Worm (Caenorhabditis elegans) whole organism, young adult: ENCODE results near the gene H04J21.4.

Experiments
- B0035.1 ChIP-seq: sonication (generic microtip); optimal IDR thresholded peaks from 2 replicates; lab custom pipeline; 2016; ENCODE audit warnings: missing genetic modification characterization, mild to moderate bottlenecking, missing compliant biosample characterization, missing genotype, missing genetic modification reagents
- B0336.3 ChIP-seq: fragments of 200-800 bp; sonication (Bioruptor generic); IDR thresholded peaks from 2 replicates; pipeline ENCODE4 v1.3.6; 2022; ENCODE audit warnings: missing genetic modification characterization, missing compliant biosample characterization
- C17E4.6 ChIP-seq: fragments of 200-800 bp; sonication (Bioruptor generic); IDR thresholded peaks from 2 replicates; pipeline ENCODE4 v1.3.6; 2022; ENCODE audit warnings: missing genetic modification reagents, missing genetic modification characterization, missing compliant biosample characterization
- F10E7.11 ChIP-seq: sonication (generic microtip); optimal IDR thresholded peaks from 2 replicates; lab custom pipeline; 2017; ENCODE audit warnings: mild to moderate bottlenecking, missing genetic modification characterization, moderate library complexity, missing compliant biosample characterization
- F23B12.7 ChIP-seq: sonication (generic microtip); optimal IDR thresholded peaks from 2 replicates; lab custom pipeline; 2017; ENCODE audit warnings: missing genetic modification characterization, mild to moderate bottlenecking, missing compliant biosample characterization, antibody characterized with exemption, moderate library complexity; ENCODE audit not compliant: insufficient read depth
- F37B4.10 ChIP-seq: fragments of 200-800 bp; sonication (Bioruptor generic); IDR thresholded peaks from 2 replicates; pipeline ENCODE4 v1.3.6; 2022; ENCODE audit warnings: missing genetic modification characterization, missing compliant biosample characterization
- F39B2.1 ChIP-seq: fragments of 200-800 bp; sonication (Bioruptor generic); IDR thresholded peaks from 2 replicates; pipeline ENCODE4 v1.3.6; 2022; ENCODE audit warnings: missing genetic modification reagents, missing genetic modification characterization, missing compliant biosample characterization
- T07F8.4 ChIP-seq: sonication (generic microtip); optimal IDR thresholded peaks from 2 replicates; lab custom pipeline; 2016; ENCODE audit warnings: mild to moderate bottlenecking, missing genetic modification characterization, moderate library complexity, missing compliant biosample characterization
- Y53F4B.3 ChIP-seq: fragments of 200-800 bp; sonication (Bioruptor generic); IDR thresholded peaks from 2 replicates; pipeline ENCODE4 v1.3.6; 2022; ENCODE audit warnings: missing genetic modification reagents, missing genetic modification characterization, missing compliant biosample characterization
- Y56A3A.18 ChIP-seq: fragments of 200-800 bp; sonication (Bioruptor generic); IDR thresholded peaks from 2 replicates; pipeline ENCODE4 v1.3.6; 2022; ENCODE audit warnings: missing genetic modification reagents, missing genetic modification characterization, missing compliant biosample characterization
- Y79H2A.3 ChIP-seq: fragments of 200-800 bp; sonication (Bioruptor generic); conservative IDR thresholded peaks from 2 replicates; pipeline ENCODE4 v1.3.6; 2022; ENCODE audit warnings: missing genetic modification reagents, missing genetic modification characterization, missing compliant biosample characterization
- aptf-2 ChIP-seq: fragments of 200-800 bp; sonication (Bioruptor generic); conservative IDR thresholded peaks from 2 replicates; pipeline ENCODE4 v1.3.6; 2022; ENCODE audit warnings: missing genetic modification reagents, missing genetic modification characterization, missing compliant biosample characterization
- aptf-3 ChIP-seq: fragments of 200-800 bp; sonication (Bioruptor generic); IDR thresholded peaks from 2 replicates; pipeline ENCODE4 v1.3.6; 2022; ENCODE audit warnings: missing genetic modification characterization, missing compliant biosample characterization
- athp-1 ChIP-seq: sonication (generic microtip); optimal IDR thresholded peaks from 2 replicates; lab custom pipeline; 2017; ENCODE audit warnings: mild to moderate bottlenecking, missing genetic modification characterization, missing compliant biosample characterization
- attf-6 ChIP-seq: fragments of 200-800 bp; sonication (Bioruptor generic); IDR thresholded peaks from 2 replicates; pipeline ENCODE4 v1.3.6; 2022; ENCODE audit warnings: missing genetic modification reagents, missing genetic modification characterization, missing compliant biosample characterization
- bed-1 ChIP-seq: fragments of 200-800 bp; sonication (Bioruptor generic); IDR thresholded peaks from 2 replicates; pipeline ENCODE4 v1.3.6; 2022; ENCODE audit warnings: missing genetic modification reagents, missing genetic modification characterization, missing compliant biosample characterization
- bed-2 ChIP-seq: fragments of 200-800 bp; sonication (Bioruptor generic); IDR thresholded peaks from 2 replicates; pipeline ENCODE4 v1.3.6; 2022; ENCODE audit warnings: missing genetic modification reagents, missing genetic modification characterization, missing compliant biosample characterization
- cebp-1 ChIP-seq, 2 experiments: fragments of 200-800 bp in 1 of 2; sonication (Bioruptor generic) in 1 of 2; sonication (generic microtip) in 1 of 2; IDR thresholded peaks in 1 of 2; optimal IDR thresholded peaks in 1 of 2; 2 replicates each; pipeline versions ENCODE4 v1.3.6 to Lab custom; 2017 to 2022; ENCODE audit warnings: missing compliant biosample characterization in 2 of 2, missing genetic modification characterization in 2 of 2, mild to moderate bottlenecking in 1 of 2, missing genetic modification reagents in 1 of 2, moderate library complexity in 1 of 2
- cebp-2 ChIP-seq: fragments of 200-800 bp; sonication (Bioruptor generic); IDR thresholded peaks from 2 replicates; pipeline ENCODE4 v1.3.6; 2022; ENCODE audit warnings: missing genetic modification characterization, missing compliant biosample characterization
- ceh-100 ChIP-seq: fragments of 200-800 bp; sonication (Bioruptor generic); IDR thresholded peaks from 2 replicates; pipeline ENCODE4 v1.3.6; 2022; ENCODE audit warnings: missing genetic modification reagents, missing genetic modification characterization, missing compliant biosample characterization
- ceh-79 ChIP-seq: sonication (generic microtip); optimal IDR thresholded peaks from 2 replicates; lab custom pipeline; 2017; ENCODE audit warnings: mild to moderate bottlenecking, missing genetic modification characterization, missing compliant biosample characterization
- chd-7 ChIP-seq: sonication (generic microtip); optimal IDR thresholded peaks from 2 replicates; lab custom pipeline; 2016; ENCODE audit warnings: mild to moderate bottlenecking, missing genetic modification characterization, moderate library complexity, missing compliant biosample characterization
- efl-1 ChIP-seq: fragments of 150-350 bp; optimal IDR thresholded peaks from 2 replicates; lab custom pipeline; 2014; ENCODE audit warnings: missing biosample characterization, missing genetic modification reagents, missing genetic modification characterization
- egl-18 ChIP-seq: fragments of 200-800 bp; sonication (Bioruptor generic); IDR thresholded peaks from 2 replicates; pipeline ENCODE4 v1.3.6; 2022; ENCODE audit warnings: missing genetic modification reagents, missing genetic modification characterization, missing compliant biosample characterization
- egrh-3 ChIP-seq: fragments of 200-800 bp; sonication (Bioruptor generic); IDR thresholded peaks from 2 replicates; pipeline ENCODE4 v1.3.6; 2022; ENCODE audit warnings: missing genetic modification reagents, missing genetic modification characterization, missing compliant biosample characterization
- ekl-4 ChIP-seq: fragments of 200-800 bp; sonication (Bioruptor generic); IDR thresholded peaks from 2 replicates; pipeline ENCODE4 v1.3.6; 2022; ENCODE audit warnings: missing genetic modification reagents, missing genetic modification characterization, missing compliant biosample characterization
- ets-4 ChIP-seq: fragments of 200-800 bp; sonication (Bioruptor generic); optimal IDR thresholded peaks from 2 replicates; lab custom pipeline; 2018; ENCODE audit warnings: mild to moderate bottlenecking, missing genetic modification characterization, missing compliant biosample characterization
- gei-17 ChIP-seq: fragments of 200-800 bp; sonication (Bioruptor generic); optimal IDR thresholded peaks from 2 replicates; lab custom pipeline; 2018; ENCODE audit warnings: mild to moderate bottlenecking, missing genetic modification characterization, missing compliant biosample characterization
- him-1 ChIP-seq: sonication (generic microtip); optimal IDR thresholded peaks from 2 replicates; lab custom pipeline; 2016; ENCODE audit warnings: missing genotype, missing genetic modification reagents, missing genetic modification characterization, missing compliant biosample characterization
- lag-1 ChIP-seq: fragments of 200-800 bp; sonication (Bioruptor generic); IDR thresholded peaks from 2 replicates; pipeline ENCODE4 v1.3.6; 2022; ENCODE audit warnings: missing genetic modification reagents, missing genetic modification characterization, missing compliant biosample characterization
- let-607 ChIP-seq, 2 experiments: fragments of 200-800 bp in 1 of 2; sonication (Bioruptor generic) in 1 of 2; sonication (generic microtip) in 1 of 2; optimal IDR thresholded peaks; 2 replicates each; lab custom pipeline; 2016 to 2018; ENCODE audit warnings: mild to moderate bottlenecking in 2 of 2, missing compliant biosample characterization in 2 of 2, missing genetic modification characterization in 2 of 2, moderate library complexity in 2 of 2, missing genotype in 1 of 2
- lin-26 ChIP-seq: fragments of 200-800 bp; sonication (Bioruptor generic); IDR thresholded peaks from 2 replicates; pipeline ENCODE4 v1.3.6; 2022; ENCODE audit warnings: missing genetic modification reagents, missing genetic modification characterization, missing compliant biosample characterization
- lin-35 ChIP-seq, 3 experiments: fragments of 150-350 bp in 2 of 3; sonication (generic microtip) in 1 of 3; optimal IDR thresholded peaks; 2 replicates each; lab custom pipeline; 2014 to 2018; ENCODE audit warnings: missing biosample characterization in 3 of 3, missing genetic modification characterization in 3 of 3, missing genetic modification reagents in 3 of 3
- lin-54 ChIP-seq: fragments of 200-800 bp; sonication (Bioruptor generic); optimal IDR thresholded peaks from 2 replicates; lab custom pipeline; 2018; ENCODE audit warnings: mild to moderate bottlenecking, missing genetic modification characterization, missing compliant biosample characterization
- madf-6 ChIP-seq: fragments of 200-800 bp; sonication (Bioruptor generic); IDR thresholded peaks from 2 replicates; pipeline ENCODE4 v1.3.6; 2022; ENCODE audit warnings: missing genetic modification reagents, missing genetic modification characterization, missing compliant biosample characterization
- madf-8 ChIP-seq: fragments of 200-800 bp; sonication (Bioruptor generic); conservative IDR thresholded peaks from 2 replicates; pipeline ENCODE4 v1.3.6; 2022; ENCODE audit warnings: missing genetic modification reagents, missing genetic modification characterization, missing compliant biosample characterization
- nfya-2 ChIP-seq: fragments of 200-800 bp; sonication (Bioruptor generic); IDR thresholded peaks from 2 replicates; pipeline ENCODE4 v1.3.6; 2022; ENCODE audit warnings: missing genetic modification reagents, missing genetic modification characterization, missing compliant biosample characterization
- pha-4 ChIP-seq: fragments of 150-350 bp; sonication (generic microtip); optimal IDR thresholded peaks from 2 replicates; lab custom pipeline; 2014; ENCODE audit warnings: missing biosample characterization, missing genetic modification reagents, missing genetic modification characterization
- repo-1 ChIP-seq: sonication (generic microtip); optimal IDR thresholded peaks from 2 replicates; lab custom pipeline; 2017; ENCODE audit warnings: mild to moderate bottlenecking, missing genetic modification characterization, missing compliant biosample characterization
- sea-2 ChIP-seq: fragments of 200-800 bp; sonication (Bioruptor generic); IDR thresholded peaks from 2 replicates; pipeline ENCODE4 v1.3.6; 2022; ENCODE audit warnings: missing genetic modification characterization, missing compliant biosample characterization
- snpc-1.1 ChIP-seq: sonication (generic microtip); optimal IDR thresholded peaks from 2 replicates; lab custom pipeline; 2017; ENCODE audit warnings: missing genetic modification characterization, mild to moderate bottlenecking, missing compliant biosample characterization, antibody characterized with exemption, moderate library complexity, missing genotype, missing genetic modification reagents; ENCODE audit not compliant: insufficient read depth
- unc-130 ChIP-seq: sonication (generic microtip); optimal IDR thresholded peaks from 2 replicates; lab custom pipeline; 2016; ENCODE audit warnings: missing genetic modification reagents, missing genetic modification characterization, missing compliant biosample characterization
- xnd-1 ChIP-seq: sonication (generic microtip); optimal IDR thresholded peaks from 2 replicates; lab custom pipeline; 2016; ENCODE audit warnings: missing genotype, missing genetic modification reagents, missing genetic modification characterization, missing compliant biosample characterization
- zim-3 ChIP-seq: sonication (generic microtip); optimal IDR thresholded peaks from 2 replicates; lab custom pipeline; 2017; ENCODE audit warnings: mild to moderate bottlenecking, missing genetic modification characterization, moderate library complexity, missing compliant biosample characterization
- ztf-25 ChIP-seq: fragments of 200-800 bp; sonication (Bioruptor generic); IDR thresholded peaks from 2 replicates; pipeline ENCODE4 v1.3.6; 2022; ENCODE audit warnings: missing genetic modification reagents, missing genetic modification characterization, missing compliant biosample characterization

H04J21.4 gene

ce11 chrIII:2386483-2386882 lies 18.2 kb upstream of the H04J21.4 start, which contains the start of gene H14E04.3:
Gene H14E04.3 (minus strand): TSS chrIII:2386583.
- TF ChIP-seq aptf-2 (GFP tag; lab: Robert Waterston, UW), result no peak

ce11 chrIII:2384364-2384763 lies 16.0 kb upstream of the H04J21.4 start:
- TF ChIP-seq egl-18 (GFP tag; lab: Robert Waterston, UW) (no peak), T07F8.4 (tag; lab: Kevin White, UChicago) (no peak), ceh-100 (GFP tag; lab: Robert Waterston, UW) (no peak), athp-1 (no peak), cebp-1 (GFP tag; IDR thresholded peaks at IDR 0.05; lab: Robert Waterston, UW) (no peak), cebp-1 (tag; optimal IDR thresholded peaks at IDR 0.05; lab: Kevin White, UChicago) (no peak)

- TF ChIP-seq xnd-1 (tag; lab: Kevin White, UChicago), result no peak
- no peak for TF ChIP-seq ztf-25 (GFP tag; lab: Robert Waterston, UW)
- TF ChIP-seq Y56A3A.18 (GFP tag; lab: Robert Waterston, UW), result no peak
- no peak for TF ChIP-seq Y53F4B.3 (GFP tag; lab: Robert Waterston, UW)
- TF ChIP-seq ceh-100 (GFP tag; lab: Robert Waterston, UW), result no peak
- no peak for TF ChIP-seq F39B2.1 (GFP tag; lab: Robert Waterston, UW)
- no peak for TF ChIP-seq ekl-4
- no peak for TF ChIP-seq Y79H2A.3 (GFP tag; lab: Robert Waterston, UW)
- TF ChIP-seq F23B12.7 (tag; lab: Kevin White, UChicago), result no peak
- TF ChIP-seq repo-1, result no peak
- no peak for TF ChIP-seq ceh-79 (tag; lab: Kevin White, UChicago)
- TF ChIP-seq bed-2 (GFP tag; lab: Robert Waterston, UW), result no peak
- no peak for TF ChIP-seq him-1 (tag; lab: Kevin White, UChicago)
- no peak for TF ChIP-seq F10E7.11 (tag; lab: Kevin White, UChicago)
- peak in 2 of 3 experiments; percentile 49 to 92 for TF ChIP-seq lin-35 (GFP tag; optimal IDR thresholded peaks at IDR 0.05; lab: Kevin White, UChicago)
- no peak for TF ChIP-seq B0035.1 (tag; lab: Kevin White, UChicago)
- no peak for TF ChIP-seq B0336.3 (GFP tag; lab: Robert Waterston, UW)
- TF ChIP-seq aptf-3 (GFP tag; lab: Robert Waterston, UW), result no peak
- no peak for TF ChIP-seq pha-4 (tag; lab: Kevin White, UChicago)
- no peak for TF ChIP-seq snpc-1.1 (tag; lab: Kevin White, UChicago)
- no peak for TF ChIP-seq aptf-2 (GFP tag; lab: Robert Waterston, UW)
- no peak for TF ChIP-seq gei-17 (GFP tag; lab: Kevin White, UChicago)
- no peak for TF ChIP-seq zim-3 (tag; lab: Kevin White, UChicago)
- no peak for TF ChIP-seq sea-2 (GFP tag; lab: Robert Waterston, UW)
- TF ChIP-seq ets-4 (GFP tag; lab: Kevin White, UChicago), result no peak
- no peak for TF ChIP-seq unc-130 (GFP tag; lab: Kevin White, UChicago)
- no peak for TF ChIP-seq madf-8 (GFP tag; lab: Robert Waterston, UW)
- no peak for TF ChIP-seq bed-1 (GFP tag; lab: Robert Waterston, UW)
- TF ChIP-seq F37B4.10, result no peak
- peak; percentile 90 for TF ChIP-seq lin-54
- no peak for TF ChIP-seq attf-6
- no peak for TF ChIP-seq lin-26 (GFP tag; lab: Robert Waterston, UW)
- TF ChIP-seq athp-1, result no peak
- no peak for TF ChIP-seq let-607 (tag; optimal IDR thresholded peaks at IDR 0.05; lab: Kevin White, UChicago)
- no peak for TF ChIP-seq chd-7 (tag; lab: Kevin White, UChicago)
- TF ChIP-seq cebp-2 (GFP tag; lab: Robert Waterston, UW), result no peak
- TF ChIP-seq C17E4.6 (GFP tag; lab: Robert Waterston, UW), result no peak
- TF ChIP-seq efl-1 (GFP tag; lab: Kevin White, UChicago), result peak; percentile 92
- peak; percentile 74; the same call in 1 of the 2 replicates for TF ChIP-seq madf-6
- no peak for TF ChIP-seq nfya-2 (GFP tag; lab: Robert Waterston, UW)
- TF ChIP-seq egrh-3 (GFP tag; lab: Robert Waterston, UW), result no peak
- TF ChIP-seq lag-1, result no peak
Measured at ce11 chrIII:2375918-2376317, 7.6 kb upstream of the H04J21.4 start, which contains the start of gene H14E04.2. Gene H14E04.2 (plus strand): TSS chrIII:2376193.
